Worm (Caenorhabditis elegans): Measurements from ENCODE around the gene str-254.

The str-254 gene

DNA sequence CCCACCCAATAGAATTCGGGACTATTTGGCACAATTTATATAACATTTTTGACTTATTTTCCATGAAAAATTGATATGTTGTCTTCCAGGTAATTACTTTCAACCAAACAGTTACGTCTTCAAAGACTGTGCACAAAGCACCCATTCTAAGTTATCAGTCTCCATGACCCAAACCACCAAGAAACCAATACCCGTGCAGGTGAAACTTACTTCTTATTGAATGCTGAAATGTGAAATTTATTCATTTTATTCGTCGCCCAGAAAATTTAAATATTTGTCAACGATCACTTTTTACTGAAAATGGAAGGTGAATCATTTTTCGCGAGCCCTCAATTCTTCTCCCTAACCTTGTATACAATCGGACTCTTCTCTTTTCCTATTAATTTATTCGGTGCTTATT is 37.2 kb upstream of the str-254 start, which contains the start of gene srh-281:
Gene srh-281, plus strand, starts transcription at position 301 of the 400 bp plus-strand sequence.
- TF ChIP-seq pha-4 (tag; optimal IDR thresholded peaks at IDR 0.05), result no peak
- TF ChIP-seq drap-1 (GFP tag; optimal IDR thresholded peaks at IDR 0.05), result no peak
- TF ChIP-seq unc-120 (tag; optimal IDR thresholded peaks at IDR 0.05; ENCODE audit: poor library complexity, severe bottlenecking), result no peak
- TF ChIP-seq snpc-4 (tag; optimal IDR thresholded peaks at IDR 0.05), result no peak
- TF ChIP-seq unc-62 (GFP tag; optimal IDR thresholded peaks at IDR 0.05), result no peak
- no peak for TF ChIP-seq ces-1 (GFP tag; optimal IDR thresholded peaks at IDR 0.05)
- TF ChIP-seq ceh-39 (tag; optimal IDR thresholded peaks at IDR 0.05), result no peak
- TF ChIP-seq sptf-1 (tag; optimal IDR thresholded peaks at IDR 0.05), result no peak

DNA sequence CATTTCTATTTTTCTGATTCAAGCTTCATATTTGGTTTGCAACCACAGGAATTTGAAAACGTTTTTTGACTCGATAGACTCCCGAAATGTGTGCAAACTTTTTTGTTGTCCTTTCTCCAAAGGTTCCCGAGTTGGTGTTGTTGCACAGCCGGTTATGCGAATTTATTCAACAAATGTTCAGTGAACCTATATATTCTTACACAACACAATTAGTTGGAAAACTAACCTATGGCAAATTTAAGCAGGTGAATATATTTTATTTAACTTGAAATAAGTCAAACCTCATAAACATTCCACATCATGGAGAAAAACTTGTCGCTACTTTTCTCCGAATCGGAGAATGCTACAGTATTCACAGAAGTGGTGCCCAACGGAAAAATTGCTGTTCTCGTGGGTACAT is 30.1 kb upstream of the str-254 start, which contains the start of gene srz-14:
Gene srz-14, plus strand, starts transcription at position 301 of the 400 bp plus-strand sequence.
- TF ChIP-seq ham-2 (GFP tag; optimal IDR thresholded peaks at IDR 0.05) (no peak), drap-1 (GFP tag; optimal IDR thresholded peaks at IDR 0.05) (no peak), ceh-83 (GFP tag; optimal IDR thresholded peaks at IDR 0.05) (no peak), nhr-28 (tag; optimal IDR thresholded peaks at IDR 0.05) (no peak), cnd-1 (tag; optimal IDR thresholded peaks at IDR 0.05) (no peak), lsy-2 (tag; optimal IDR thresholded peaks at IDR 0.05) (no peak), elt-3 (tag; optimal IDR thresholded peaks at IDR 0.05) (no peak), ces-1 (GFP tag; optimal IDR thresholded peaks at IDR 0.05) (no peak), mls-2 (tag; optimal IDR thresholded peaks at IDR 0.05) (no peak), ceh-43 (GFP tag; optimal IDR thresholded peaks at IDR 0.05) (no peak), blmp-1 (tag; optimal IDR thresholded peaks at IDR 0.05) (no peak), nhr-237 (tag; optimal IDR thresholded peaks at IDR 0.05) (no peak), zip-8 (tag; optimal IDR thresholded peaks at IDR 0.05) (no peak), unc-62 (GFP tag; optimal IDR thresholded peaks at IDR 0.05) (no peak), hlh-1 (tag; optimal IDR thresholded peaks at IDR 0.05) (no peak), sptf-1 (tag; optimal IDR thresholded peaks at IDR 0.05) (no peak), flh-1 (GFP tag; optimal IDR thresholded peaks at IDR 0.05) (no peak)

DNA sequence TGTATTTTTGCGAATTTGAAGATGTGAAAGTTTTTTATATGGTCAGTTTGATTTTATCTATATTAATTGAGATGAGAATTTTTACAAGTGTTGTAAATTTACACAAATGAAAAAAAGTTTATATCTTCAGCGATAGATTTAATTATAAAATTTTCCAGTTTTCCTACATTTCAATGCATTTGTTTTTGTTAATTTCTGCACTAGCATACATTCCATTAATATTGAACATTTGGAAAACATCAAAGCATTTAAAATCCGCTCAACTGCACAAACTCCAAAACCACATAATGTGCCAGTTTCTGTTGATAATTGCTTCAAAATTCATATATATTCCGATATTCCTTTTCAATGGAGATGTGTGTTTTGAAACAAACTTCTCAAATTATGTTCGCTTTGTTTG is 29.6 kb upstream of the str-254 start, which contains the start of gene srh-277:
Gene srh-277, plus strand, starts transcription at position 301 of the 400 bp plus-strand sequence.
- TF ChIP-seq snpc-4 (tag; optimal IDR thresholded peaks at IDR 0.05) (no peak), M03D4.4 (tag; optimal IDR thresholded peaks at IDR 0.05) (no peak), pha-4 (tag; optimal IDR thresholded peaks at IDR 0.05) (no peak), unc-62 (GFP tag; optimal IDR thresholded peaks at IDR 0.05) (no peak), nhr-237 (tag; optimal IDR thresholded peaks at IDR 0.05) (no peak), bed-3 (GFP tag; optimal IDR thresholded peaks at IDR 0.05) (no peak), nhr-76 (tag; optimal IDR thresholded peaks at IDR 0.05) (no peak), blmp-1 (tag; optimal IDR thresholded peaks at IDR 0.05) (no peak), zip-8 (tag; optimal IDR thresholded peaks at IDR 0.05) (no peak), sem-2 (GFP tag; optimal IDR thresholded peaks at IDR 0.05) (no peak), lsy-2 (tag; optimal IDR thresholded peaks at IDR 0.05) (no peak), flh-1 (GFP tag; optimal IDR thresholded peaks at IDR 0.05) (no peak), ham-2 (GFP tag; optimal IDR thresholded peaks at IDR 0.05) (no peak)

DNA sequence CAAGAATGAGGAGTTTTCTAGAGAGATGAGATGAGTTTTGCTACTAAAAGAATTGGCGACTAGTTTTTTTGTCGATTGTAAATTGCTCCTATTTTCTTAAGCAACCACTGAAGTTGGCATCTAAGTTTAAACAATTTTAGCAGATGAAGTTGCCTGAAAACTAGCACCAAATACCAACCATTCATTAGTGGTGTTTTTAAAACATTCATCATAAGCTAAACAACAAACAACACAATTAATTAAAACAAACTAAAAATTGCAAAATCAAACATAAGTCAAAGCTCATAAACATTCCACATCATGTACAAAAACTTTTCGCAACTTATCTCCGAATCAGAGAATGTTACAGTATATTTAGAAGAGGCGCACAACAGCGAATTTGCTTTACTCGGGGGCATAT is 28.8 kb upstream of the str-254 start, which contains the start of gene srz-13:
Gene srz-13, plus strand, starts transcription at position 301 of the 400 bp plus-strand sequence.
- TF ChIP-seq mls-2 (tag; optimal IDR thresholded peaks at IDR 0.05) (no peak), elt-3 (tag; optimal IDR thresholded peaks at IDR 0.05) (no peak), mep-1 (tag; optimal IDR thresholded peaks at IDR 0.05) (no peak), lin-32 (GFP tag; optimal IDR thresholded peaks at IDR 0.05) (no peak)

DNA sequence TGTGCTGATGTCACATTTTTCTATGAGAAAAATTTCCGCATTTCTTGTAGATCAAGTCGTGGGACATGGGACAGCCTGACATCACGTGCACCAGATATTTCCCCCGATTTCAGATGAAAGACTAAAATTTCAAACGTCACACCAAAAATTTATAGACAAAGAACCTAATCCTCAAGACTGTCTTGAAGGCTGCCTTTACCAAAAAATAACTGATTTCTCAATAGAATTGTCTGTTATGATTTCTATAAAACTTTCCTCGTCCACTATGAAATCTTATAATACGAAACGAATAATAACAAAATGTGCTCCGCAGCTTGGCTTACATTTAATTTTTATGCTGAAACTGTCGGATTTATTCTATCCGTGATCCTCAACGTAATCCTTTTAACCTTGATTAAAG is 27.1 kb upstream of the str-254 start, which contains the start of gene str-106:
Gene str-106, plus strand, starts transcription at position 301 of the 400 bp plus-strand sequence.
- TF ChIP-seq ham-2 (GFP tag; optimal IDR thresholded peaks at IDR 0.05) (no peak), tbx-8 (GFP tag; optimal IDR thresholded peaks at IDR 0.05) (no peak), flh-1 (GFP tag; optimal IDR thresholded peaks at IDR 0.05) (no peak), M03D4.4 (tag; optimal IDR thresholded peaks at IDR 0.05) (no peak)

DNA sequence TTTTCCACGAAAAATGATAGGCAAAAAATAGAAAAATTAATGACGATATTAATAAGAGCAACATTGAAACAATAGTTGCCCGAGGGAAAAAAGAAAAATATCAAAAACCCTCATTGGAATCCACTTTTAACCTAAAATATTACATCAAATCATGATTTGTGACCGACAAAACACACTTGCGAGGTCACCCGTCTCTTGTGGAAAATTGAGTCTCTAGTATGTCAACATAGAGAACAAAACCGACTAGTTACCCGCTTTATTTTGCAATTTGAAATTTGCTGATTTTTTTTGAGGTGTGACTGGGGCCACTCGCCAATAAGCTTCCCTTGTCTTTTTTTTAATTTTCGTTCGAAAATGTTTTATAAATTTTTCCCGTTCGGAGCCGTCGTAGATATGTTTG is 22.5 kb upstream of the str-254 start, which contains the start of gene cyp-33D1:
Gene cyp-33D1, minus strand, starts transcription at position 101 of the 400 bp plus-strand sequence.
- TF ChIP-seq elt-3 (tag; optimal IDR thresholded peaks at IDR 0.05), result no peak
- no peak for TF ChIP-seq cnd-1 (tag; optimal IDR thresholded peaks at IDR 0.05)
- no peak for TF ChIP-seq ceh-43 (GFP tag; optimal IDR thresholded peaks at IDR 0.05)
- no peak for TF ChIP-seq ham-2 (GFP tag; optimal IDR thresholded peaks at IDR 0.05)
- TF ChIP-seq mls-2 (tag; optimal IDR thresholded peaks at IDR 0.05), result no peak
- no peak for TF ChIP-seq ztf-11 (tag; optimal IDR thresholded peaks at IDR 0.05)
- no peak for TF ChIP-seq lin-32 (GFP tag; optimal IDR thresholded peaks at IDR 0.05)
- TF ChIP-seq ces-1 (GFP tag; optimal IDR thresholded peaks at IDR 0.05), result no peak
- TF ChIP-seq sptf-1 (tag; optimal IDR thresholded peaks at IDR 0.05), result no peak
- no peak for TF ChIP-seq mep-1 (tag; optimal IDR thresholded peaks at IDR 0.05)
